Worm (Caenorhabditis elegans) whole organism, L1 larva: ENCODE data around the gene rpl-11.1.

Experiments used
- C04F5.9 ChIP-seq: sonication (generic microtip); optimal IDR thresholded peaks from 2 replicates; lab custom pipeline; 2016; ENCODE audit warnings: missing genetic modification characterization, missing compliant biosample characterization
- C16A3.4 ChIP-seq: fragments of 150-350 bp; optimal IDR thresholded peaks from 2 replicates; lab custom pipeline; 2014; ENCODE audit warnings: missing biosample characterization, missing genetic modification characterization
- F16B12.6 ChIP-seq: fragments of 150-350 bp; optimal IDR thresholded peaks from 2 replicates; lab custom pipeline; 2014; ENCODE audit warnings: missing biosample characterization, missing genetic modification characterization
- alr-1 ChIP-seq: fragments of 200-800 bp; sonication (Bioruptor generic); optimal IDR thresholded peaks from 2 replicates; lab custom pipeline; 2018; ENCODE audit warnings: borderline replicate concordance, mild to moderate bottlenecking, missing genetic modification characterization, missing compliant biosample characterization
- aly-2 ChIP-seq: fragments of 150-350 bp; optimal IDR thresholded peaks from 2 replicates; lab custom pipeline; 2014; ENCODE audit warnings: missing biosample characterization, missing genetic modification characterization
- ceh-82 ChIP-seq, 3 experiments: fragments of 150-350 bp in 1 of 3; sonication (generic microtip) in 2 of 3; optimal IDR thresholded peaks; 2 replicates each; lab custom pipeline; 2014 to 2017; ENCODE audit warnings: missing biosample characterization in 3 of 3, missing genetic modification characterization in 3 of 3
- ceh-90 ChIP-seq: sonication (generic microtip); optimal IDR thresholded peaks from 2 replicates; lab custom pipeline; 2016; ENCODE audit warnings: missing genetic modification characterization, missing compliant biosample characterization
- dpl-1 ChIP-seq, 3 experiments: fragments of 150-350 bp in 2 of 3; sonication (generic microtip) in 1 of 3; optimal IDR thresholded peaks; 2 replicates each; lab custom pipeline; 2014 to 2017; ENCODE audit warnings: missing biosample characterization in 3 of 3, missing genetic modification characterization in 3 of 3, missing genetic modification reagents in 3 of 3
- dsc-1 ChIP-seq: sonication (generic microtip); optimal IDR thresholded peaks from 2 replicates; lab custom pipeline; 2016; ENCODE audit warnings: mild to moderate bottlenecking, missing genetic modification characterization, missing compliant biosample characterization
- elt-3 ChIP-seq, 6 experiments: fragments of 150-350 bp in 1 of 6; sonication (generic microtip); optimal IDR thresholded peaks; 2 replicates each; lab custom pipeline; 2017 to 2018; ENCODE audit warnings: missing biosample characterization in 6 of 6, missing genetic modification characterization in 6 of 6, inconsistent platforms in 1 of 6
- ets-5 ChIP-seq: fragments of 200-800 bp; sonication (Bioruptor generic); IDR thresholded peaks from 2 replicates; pipeline ENCODE4 v1.3.6; 2022; ENCODE audit warnings: missing genetic modification characterization, missing compliant biosample characterization
- fkh-10 ChIP-seq: sonication (generic microtip); optimal IDR thresholded peaks from 2 replicates; lab custom pipeline; 2017; ENCODE audit warnings: missing biosample characterization, missing genetic modification reagents, missing genetic modification characterization
- fkh-8 ChIP-seq: sonication (generic microtip); optimal IDR thresholded peaks from 2 replicates; lab custom pipeline; 2016; ENCODE audit warnings: mild to moderate bottlenecking, missing genetic modification characterization, missing compliant biosample characterization
- fos-1 ChIP-seq: fragments of 150-350 bp; optimal IDR thresholded peaks from 2 replicates; lab custom pipeline; 2014; ENCODE audit warnings: missing biosample characterization, missing genetic modification characterization
- hpl-2 ChIP-seq: fragments of 150-350 bp; optimal IDR thresholded peaks from 2 replicates; lab custom pipeline; 2014; ENCODE audit warnings: missing biosample characterization, missing genetic modification reagents, missing genetic modification characterization
- jun-1 ChIP-seq: fragments of 150-350 bp; optimal IDR thresholded peaks from 2 replicates; lab custom pipeline; 2014; ENCODE audit warnings: missing biosample characterization, missing genetic modification reagents, missing genetic modification characterization
- lin-15B ChIP-seq: fragments of 150-350 bp; sonication (generic microtip); optimal IDR thresholded peaks from 3 replicates; lab custom pipeline; 2014; ENCODE audit warnings: missing biosample characterization, missing genetic modification characterization
- lin-35 ChIP-seq, 2 experiments: fragments of 150-350 bp; optimal IDR thresholded peaks; 2 replicates each; lab custom pipeline; 2014; ENCODE audit warnings: missing biosample characterization in 2 of 2, missing genetic modification characterization in 2 of 2, missing genetic modification reagents in 2 of 2
- mab-9 ChIP-seq: fragments of 200-800 bp; sonication (Bioruptor generic); IDR thresholded peaks from 2 replicates; pipeline ENCODE4 v1.3.6; 2022; ENCODE audit warnings: missing genetic modification reagents, missing genetic modification characterization, missing compliant biosample characterization
- nhr-20 ChIP-seq: sonication (generic microtip); optimal IDR thresholded peaks from 2 replicates; lab custom pipeline; 2016; ENCODE audit warnings: mild to moderate bottlenecking, missing genetic modification characterization, missing compliant biosample characterization
- nhr-71 ChIP-seq: sonication (generic microtip); optimal IDR thresholded peaks from 2 replicates; lab custom pipeline; 2016; ENCODE audit warnings: mild to moderate bottlenecking, missing genetic modification characterization, moderate library complexity, missing compliant biosample characterization
- nhr-84 ChIP-seq: sonication (generic microtip); optimal IDR thresholded peaks from 2 replicates; lab custom pipeline; 2017; ENCODE audit warnings: missing biosample characterization, missing genetic modification characterization
- nhr-85 ChIP-seq: sonication (generic microtip); peaks from one replicate; lab custom pipeline; 2016; ENCODE audit warnings: missing genetic modification characterization, inconsistent platforms, missing compliant biosample characterization
- nhr-90 ChIP-seq: sonication (generic microtip); optimal IDR thresholded peaks from 2 replicates; lab custom pipeline; 2016; ENCODE audit warnings: mild to moderate bottlenecking, missing genetic modification characterization, missing compliant biosample characterization; ENCODE audit not compliant: poor library complexity
- pag-3 ChIP-seq: sonication (generic microtip); optimal IDR thresholded peaks from 2 replicates; lab custom pipeline; 2017; ENCODE audit warnings: missing genetic modification characterization, mild to moderate bottlenecking, missing compliant biosample characterization, antibody characterized with exemption, borderline replicate concordance; ENCODE audit not compliant: insufficient read depth
- pqm-1 ChIP-seq: sonication (generic microtip); optimal IDR thresholded peaks from 3 replicates; lab custom pipeline; 2017; ENCODE audit warnings: missing biosample characterization, missing genetic modification characterization
- rnt-1 ChIP-seq: sonication (generic microtip); optimal IDR thresholded peaks from 2 replicates; lab custom pipeline; 2016; ENCODE audit warnings: mild to moderate bottlenecking, missing genetic modification characterization, moderate library complexity, missing compliant biosample characterization
- snu-23 ChIP-seq: sonication (generic microtip); optimal IDR thresholded peaks from 2 replicates; lab custom pipeline; 2016; ENCODE audit warnings: missing genetic modification characterization, missing compliant biosample characterization
- sptf-1 ChIP-seq: fragments of 150-350 bp; optimal IDR thresholded peaks from 2 replicates; lab custom pipeline; 2014; ENCODE audit warnings: missing biosample characterization, missing genetic modification characterization
- sup-37 ChIP-seq: fragments of 200-800 bp; sonication (Bioruptor generic); optimal IDR thresholded peaks from 2 replicates; lab custom pipeline; 2018; ENCODE audit warnings: mild to moderate bottlenecking, missing genetic modification characterization, missing compliant biosample characterization
- tlp-1 ChIP-seq: fragments of 150-350 bp; optimal IDR thresholded peaks from 2 replicates; lab custom pipeline; 2014; ENCODE audit warnings: missing biosample characterization, missing genetic modification characterization
- unc-130 ChIP-seq: fragments of 150-350 bp; optimal IDR thresholded peaks from 2 replicates; lab custom pipeline; 2017; ENCODE audit warnings: missing biosample characterization, missing genetic modification characterization, inconsistent platforms
- unc-30 ChIP-seq: sonication (generic microtip); optimal IDR thresholded peaks from 2 replicates; lab custom pipeline; 2017; ENCODE audit warnings: missing biosample characterization, missing genetic modification characterization
- unc-98 ChIP-seq: fragments of 200-800 bp; sonication (Bioruptor generic); IDR thresholded peaks from 2 replicates; pipeline ENCODE4 v1.3.6; 2022; ENCODE audit warnings: missing genetic modification characterization, missing compliant biosample characterization
- vab-15 ChIP-seq: sonication (generic microtip); optimal IDR thresholded peaks from 2 replicates; lab custom pipeline; 2017; ENCODE audit warnings: missing genotype, mild to moderate bottlenecking, missing genetic modification characterization, missing compliant biosample characterization
- xbp-1 ChIP-seq: sonication (generic microtip); optimal IDR thresholded peaks from 2 replicates; lab custom pipeline; 2016; ENCODE audit warnings: missing genetic modification characterization, missing compliant biosample characterization
- zag-1 ChIP-seq: fragments of 150-350 bp; optimal IDR thresholded peaks from 2 replicates; lab custom pipeline; 2014; ENCODE audit warnings: missing biosample characterization, missing genetic modification characterization
- ztf-11 ChIP-seq, 2 experiments: sonication (generic microtip); optimal IDR thresholded peaks; 2 replicates each; lab custom pipeline; 2016 to 2017; ENCODE audit warnings: missing genetic modification characterization in 2 of 2, missing biosample characterization in 1 of 2, missing compliant biosample characterization in 1 of 2

rpl-11.1 gene

ce11 chrV:3587633-3588032 is 1.8 kb upstream of the rpl-11.1 start (continued):
- TF ChIP-seq unc-130 (tag; lab: Kevin White, UChicago): peak; percentile 20
- peak; percentile 14 for TF ChIP-seq C16A3.4
- peak; percentile 32 for TF ChIP-seq xbp-1 (tag; lab: Kevin White, UChicago)
- peak; percentile 13 to 20 for TF ChIP-seq lin-35 (GFP tag; optimal IDR thresholded peaks at IDR 0.05; lab: Kevin White, UChicago)
- no peak for TF ChIP-seq ztf-11 (tag; optimal IDR thresholded peaks at IDR 0.05; lab: Kevin White, UChicago)
- TF ChIP-seq zag-1: no peak
- no peak for TF ChIP-seq fkh-10
- no peak for TF ChIP-seq ceh-90 (tag; lab: Kevin White, UChicago)

DNA sequence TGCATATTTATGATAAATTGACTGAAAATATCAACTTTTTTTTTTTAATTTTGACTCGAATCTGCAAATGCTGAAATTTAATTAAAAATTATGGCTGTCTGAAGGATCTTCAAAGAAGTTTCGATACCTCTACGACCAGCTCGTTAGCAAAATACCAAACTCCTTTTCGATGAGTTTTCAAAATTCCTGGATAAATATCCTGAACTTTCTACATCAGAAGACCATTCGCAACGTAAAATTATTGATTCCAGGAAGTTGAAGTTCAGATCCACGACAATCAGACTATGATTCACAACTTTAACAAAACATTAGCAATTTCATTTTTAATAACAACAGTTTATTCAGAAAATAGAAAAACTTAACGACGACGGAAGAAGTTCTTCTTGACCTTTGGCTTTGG is 853 bp downstream of the rpl-11.1 start:
- TF ChIP-seq aly-2 (tag; lab: Kevin White, UChicago) (peak; percentile 3), alr-1 (tag; lab: Kevin White, UChicago) (no peak)

ce11 chrV:3583622-3584021 is 2.2 kb downstream of the rpl-11.1 start:
- TF ChIP-seq pqm-1 (tag; lab: Kevin White, UChicago): no peak
- no peak for TF ChIP-seq aly-2 (tag; lab: Kevin White, UChicago)
- no peak for TF ChIP-seq dsc-1 (tag; lab: Kevin White, UChicago)
- TF ChIP-seq ets-5 (GFP tag; lab: Robert Waterston, UW): no peak
- no peak for TF ChIP-seq mab-9 (GFP tag; lab: Robert Waterston, UW)
- no peak for TF ChIP-seq pag-3 (tag; lab: Kevin White, UChicago)
- TF ChIP-seq vab-15 (tag; lab: Kevin White, UChicago): no peak
- TF ChIP-seq fkh-8: no peak

DNA sequence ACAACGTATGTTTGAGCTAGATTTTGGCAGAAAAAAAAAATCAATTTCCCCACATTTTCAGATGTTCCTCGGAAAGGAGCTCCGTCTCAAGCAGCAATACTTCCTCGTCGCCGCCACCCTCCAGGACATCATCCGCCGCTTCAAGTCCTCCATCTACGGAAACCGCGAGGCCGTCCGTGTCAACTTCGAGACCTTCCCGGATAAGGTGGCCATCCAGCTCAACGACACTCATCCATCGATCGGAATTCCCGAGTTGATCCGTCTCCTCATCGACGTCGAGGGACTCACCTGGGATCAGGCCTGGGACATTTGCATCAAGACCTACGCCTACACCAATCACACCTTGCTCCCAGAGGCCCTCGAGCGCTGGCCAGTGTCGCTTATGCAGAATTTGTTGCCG is 3.2 kb downstream of the rpl-11.1 start:
- TF ChIP-seq jun-1 (tag; lab: Kevin White, UChicago) (no peak), dpl-1 (GFP tag; optimal IDR thresholded peaks at IDR 0.05; lab: Kevin White, UChicago) (no peak), xbp-1 (tag; lab: Kevin White, UChicago) (no peak), hpl-2 (no peak), snu-23 (no peak)
- TF ChIP-seq, all 84 proteins: peak for 0

DNA sequence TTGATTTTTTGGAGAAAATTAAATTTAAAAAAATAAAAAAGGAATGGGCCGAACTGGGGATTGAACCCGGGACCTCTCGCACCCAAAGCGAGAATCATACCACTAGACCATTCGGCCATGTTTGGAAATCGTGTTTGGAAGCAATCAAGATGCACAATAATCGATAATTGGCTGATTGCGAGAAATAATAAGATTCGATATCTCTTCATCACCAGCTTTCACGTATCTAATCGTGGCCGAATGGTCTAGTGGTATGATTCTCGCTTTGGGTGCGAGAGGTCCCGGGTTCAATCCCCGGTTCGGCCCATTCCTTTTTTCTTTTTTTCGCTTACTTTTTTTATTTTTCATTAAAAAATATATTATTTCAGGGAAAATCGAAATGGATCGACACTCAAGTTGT is 3.8 kb downstream of the rpl-11.1 start:
- TF ChIP-seq zag-1 (no peak), sup-37 (no peak), unc-30 (tag; lab: Kevin White, UChicago) (no peak), nhr-71 (tag; lab: Kevin White, UChicago) (peak; percentile 15), nhr-85 (tag; lab: Kevin White, UChicago) (peak; percentile 36), nhr-20 (no peak)

DNA sequence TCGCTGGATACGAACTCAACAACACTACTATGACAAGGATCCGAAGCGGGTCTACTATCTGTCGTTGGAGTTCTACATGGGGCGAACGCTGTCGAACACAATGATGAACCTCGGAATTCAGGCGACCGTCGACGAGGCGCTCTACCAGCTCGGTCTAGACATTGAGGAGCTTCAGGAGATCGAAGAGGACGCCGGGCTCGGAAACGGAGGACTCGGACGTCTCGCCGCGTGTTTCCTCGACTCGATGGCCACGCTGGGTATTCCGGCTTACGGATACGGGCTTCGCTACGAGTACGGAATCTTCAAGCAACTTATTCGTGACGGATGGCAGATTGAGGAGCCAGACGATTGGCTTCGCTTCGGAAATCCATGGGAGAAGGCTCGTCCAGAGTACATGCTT is 4.2 kb downstream of the rpl-11.1 start:
- TF ChIP-seq unc-98 (GFP tag; lab: Robert Waterston, UW) (no peak), lin-35 (GFP tag; optimal IDR thresholded peaks at IDR 0.05; lab: Kevin White, UChicago) (no peak), fos-1 (no peak), mab-9 (GFP tag; lab: Robert Waterston, UW) (no peak), zag-1 (no peak), F16B12.6 (tag; lab: Kevin White, UChicago) (no peak), ceh-82 (tag; optimal IDR thresholded peaks at IDR 0.05; lab: Kevin White, UChicago) (no peak), C04F5.9 (tag; lab: Kevin White, UChicago) (no peak), unc-30 (tag; lab: Kevin White, UChicago) (no peak), sptf-1 (no peak), vab-15 (tag; lab: Kevin White, UChicago) (no peak), elt-3 (tag; optimal IDR thresholded peaks at IDR 0.05; lab: Kevin White, UChicago) (no peak), nhr-84 (no peak), tlp-1 (tag; lab: Kevin White, UChicago) (no peak), nhr-90 (no peak), lin-15B (tag; lab: Kevin White, UChicago) (no peak), rnt-1 (tag; lab: Kevin White, UChicago) (no peak)
- TF ChIP-seq, all 84 proteins: peak for 0
